Fruit fly (Drosophila melanogaster): ENCODE measurements around the gene CG34331.

Gene CG34331

DNA sequence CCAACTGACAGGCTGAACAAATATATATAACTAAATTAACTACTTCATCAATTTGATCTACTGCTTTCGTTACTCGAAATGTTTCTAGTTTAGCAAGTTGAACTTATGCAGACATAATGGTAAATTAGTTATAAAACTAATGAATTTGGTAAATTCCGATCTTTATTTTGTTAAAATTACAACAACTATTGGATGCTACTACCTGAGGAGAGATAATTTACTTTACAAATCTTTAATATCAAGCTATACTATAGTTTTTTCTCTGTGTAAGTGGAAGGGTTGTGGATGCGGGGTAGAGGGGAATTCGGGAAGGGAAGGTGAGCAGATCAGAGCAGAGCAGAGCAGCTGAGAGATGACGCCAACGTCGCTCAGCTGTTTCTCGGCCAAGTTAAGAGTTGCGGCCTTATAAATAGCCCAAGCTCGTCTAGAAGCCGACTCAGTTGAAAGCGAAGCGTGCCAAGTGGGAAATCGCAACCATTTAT is 25.5 kb downstream of the CG34331 start, which contains the start of gene aspr:
Gene aspr, plus strand, starts transcription at position 432 of the 482 bp plus-strand sequence.
- TF ChIP-seq Myc (optimal IDR thresholded peaks at IDR 0.05) (no peak), Sin3A (optimal IDR thresholded peaks at IDR 0.05) (no peak), h (optimal IDR thresholded peaks at IDR 0.05) (no peak), ttk (optimal IDR thresholded peaks at IDR 0.05) (no peak), insv (optimal IDR thresholded peaks at IDR 0.05) (no peak), psq (optimal IDR thresholded peaks at IDR 0.05) (no peak)

DNA sequence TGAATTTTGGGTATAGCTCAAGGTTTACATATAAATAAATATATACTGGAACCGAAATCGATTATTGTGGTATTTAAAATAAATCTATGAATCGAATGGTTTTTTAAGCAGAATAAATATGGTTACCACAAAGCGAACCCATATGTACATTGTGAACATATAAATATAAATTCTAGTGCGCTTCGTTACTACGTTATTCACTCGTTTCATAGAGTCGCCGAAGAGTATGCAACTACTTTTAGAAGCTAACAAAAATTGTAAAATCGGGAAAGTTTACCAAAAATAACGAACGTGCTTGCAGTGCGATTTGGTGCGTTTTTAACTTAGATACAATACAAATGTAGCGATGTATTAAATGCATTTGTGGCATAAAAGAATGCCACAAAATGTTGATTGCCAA is 33.7 kb downstream of the CG34331 start:
- no peak for TF ChIP-seq ttk (optimal IDR thresholded peaks at IDR 0.05)

DNA sequence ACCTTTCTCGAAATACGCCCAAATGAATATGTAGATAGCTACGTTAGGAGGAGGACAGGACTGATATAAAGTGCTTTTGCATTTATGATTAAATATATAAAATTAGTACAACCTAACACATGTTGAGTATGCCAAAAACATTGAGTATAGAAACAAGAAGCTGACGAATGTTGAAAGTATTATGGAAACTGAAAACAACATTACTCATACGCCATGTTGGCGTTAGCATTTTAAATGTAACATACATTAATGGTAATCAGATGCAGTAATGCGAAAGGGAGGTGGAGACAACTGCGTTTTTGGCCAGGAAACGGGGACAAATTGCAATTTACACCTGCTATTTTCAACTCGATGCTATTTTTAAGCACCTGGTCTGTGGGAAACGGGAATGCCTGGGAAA is 36.2 kb downstream of the CG34331 start:
- no peak for TF ChIP-seq Myc (optimal IDR thresholded peaks at IDR 0.05)
- no peak for TF ChIP-seq h (optimal IDR thresholded peaks at IDR 0.05)
- TF ChIP-seq Sin3A (optimal IDR thresholded peaks at IDR 0.05) = no peak

DNA sequence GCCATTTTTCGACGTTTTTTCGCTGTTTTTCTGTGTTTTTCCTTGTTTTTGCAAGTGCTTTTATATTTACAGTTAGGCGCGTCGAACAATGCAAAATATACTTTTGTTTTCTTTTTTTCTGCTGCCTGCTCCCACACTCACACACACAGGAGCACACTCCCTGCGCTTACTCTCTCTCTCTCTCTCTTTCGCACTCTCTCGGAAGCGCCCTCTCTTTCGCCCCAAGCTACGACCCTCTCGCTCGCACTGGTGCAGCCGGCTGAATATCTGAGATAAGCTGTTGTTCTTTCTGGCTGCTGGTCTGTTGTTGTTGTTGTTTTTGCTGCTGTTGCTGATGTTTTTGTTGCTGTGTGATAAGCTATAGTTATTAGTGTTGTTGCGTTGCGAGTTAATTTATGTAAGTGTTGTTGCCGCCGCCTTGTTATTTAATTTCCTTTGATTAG is 36.7 kb downstream of the CG34331 start:
- TF ChIP-seq Sin3A (optimal IDR thresholded peaks at IDR 0.05) (no peak), insv (optimal IDR thresholded peaks at IDR 0.05) (no peak), Myc (optimal IDR thresholded peaks at IDR 0.05) (no peak), ttk (optimal IDR thresholded peaks at IDR 0.05) (no peak), psq (optimal IDR thresholded peaks at IDR 0.05) (no peak), h (optimal IDR thresholded peaks at IDR 0.05) (no peak)

DNA sequence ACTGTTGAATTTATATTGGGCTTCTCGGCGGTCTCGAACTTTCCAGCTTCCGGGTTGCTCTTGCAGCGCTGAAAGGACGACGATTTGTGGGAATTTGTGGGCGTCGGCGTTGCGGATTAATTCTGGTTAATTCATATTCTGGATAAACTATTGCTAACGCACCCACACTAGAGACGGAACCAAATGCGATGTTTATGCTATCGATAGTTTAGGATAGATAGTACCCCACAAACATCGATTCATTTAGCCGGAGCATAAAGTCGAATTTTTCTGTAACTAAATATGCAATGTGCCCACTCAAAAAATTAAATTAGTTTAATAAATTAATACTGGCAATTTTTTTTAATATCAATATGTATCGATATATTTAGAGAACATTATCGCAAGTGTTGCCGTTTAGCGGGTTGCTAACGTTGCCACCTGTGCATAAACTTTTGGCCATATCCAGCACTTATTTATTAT is 37.5 kb downstream of the CG34331 start, which contains the start of gene Rab35:
Gene Rab35, minus strand, starts transcription at position 194 of the 462 bp plus-strand sequence.
- TF ChIP-seq insv (optimal IDR thresholded peaks at IDR 0.05) (no peak), h (optimal IDR thresholded peaks at IDR 0.05) (no peak), psq (optimal IDR thresholded peaks at IDR 0.05) (no peak), Sin3A (optimal IDR thresholded peaks at IDR 0.05) (no peak), ttk (optimal IDR thresholded peaks at IDR 0.05) (no peak), Myc (optimal IDR thresholded peaks at IDR 0.05) (no peak)

DNA sequence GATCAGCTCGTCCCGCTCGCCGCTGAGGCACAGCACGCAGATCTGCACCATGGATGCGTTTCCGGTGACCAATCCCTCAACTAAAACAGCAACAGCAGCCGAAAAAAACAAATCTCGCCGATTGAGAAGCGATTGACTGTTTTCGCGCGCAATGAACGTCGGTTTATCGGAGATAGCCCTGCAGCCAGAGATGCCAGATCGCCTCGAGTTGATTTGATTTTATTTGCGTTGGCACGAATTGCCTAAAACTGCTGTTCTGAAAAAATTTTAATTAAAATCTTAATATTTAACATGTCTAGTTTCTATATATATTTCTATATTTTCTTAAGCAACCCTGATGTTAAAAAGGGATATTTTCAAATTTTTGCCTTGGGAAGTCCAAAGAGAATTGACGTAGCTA is 40.3 kb downstream of the CG34331 start:
- TF ChIP-seq h (optimal IDR thresholded peaks at IDR 0.05) (no peak), ttk (optimal IDR thresholded peaks at IDR 0.05) (no peak)

DNA sequence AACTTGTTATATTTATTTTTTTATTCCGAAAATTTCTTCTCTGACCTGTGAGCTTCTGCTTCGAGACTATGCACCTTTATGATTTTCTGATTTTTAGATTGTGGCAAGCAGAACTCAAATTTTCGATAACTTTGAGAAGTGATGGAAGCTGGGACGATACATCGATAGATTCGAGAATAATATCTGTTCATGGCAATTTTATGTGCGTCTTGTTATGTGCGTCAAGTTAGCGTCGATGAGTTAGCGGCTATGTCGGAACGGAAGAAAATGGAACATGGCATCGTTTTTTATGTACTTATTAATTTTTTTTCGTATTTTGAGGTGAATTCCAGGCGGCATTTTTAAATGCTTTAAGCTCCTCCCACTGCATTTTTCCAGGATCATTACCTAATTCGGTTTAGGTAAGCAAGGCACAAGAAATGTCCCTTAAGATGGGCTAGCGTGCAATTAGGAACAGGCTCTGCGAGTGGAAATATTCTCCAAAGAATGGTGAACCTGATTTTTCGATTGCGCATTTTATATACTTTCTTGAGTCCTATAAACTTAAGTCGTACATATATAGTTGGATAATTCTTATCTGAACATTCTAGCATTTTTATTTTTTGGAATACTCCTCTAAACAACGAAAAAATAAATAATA is 43.6 kb downstream of the CG34331 start, which contains the start of gene Phf7:
Gene Phf7, minus strand, starts transcription at position 58 of the 640 bp plus-strand sequence.
- no peak for TF ChIP-seq Sin3A (optimal IDR thresholded peaks at IDR 0.05)
- no peak for TF ChIP-seq Myc (optimal IDR thresholded peaks at IDR 0.05)
- TF ChIP-seq psq (optimal IDR thresholded peaks at IDR 0.05) = no peak
- no peak for TF ChIP-seq ttk (optimal IDR thresholded peaks at IDR 0.05)
- no peak for TF ChIP-seq h (optimal IDR thresholded peaks at IDR 0.05)
- TF ChIP-seq insv (optimal IDR thresholded peaks at IDR 0.05) = no peak

DNA sequence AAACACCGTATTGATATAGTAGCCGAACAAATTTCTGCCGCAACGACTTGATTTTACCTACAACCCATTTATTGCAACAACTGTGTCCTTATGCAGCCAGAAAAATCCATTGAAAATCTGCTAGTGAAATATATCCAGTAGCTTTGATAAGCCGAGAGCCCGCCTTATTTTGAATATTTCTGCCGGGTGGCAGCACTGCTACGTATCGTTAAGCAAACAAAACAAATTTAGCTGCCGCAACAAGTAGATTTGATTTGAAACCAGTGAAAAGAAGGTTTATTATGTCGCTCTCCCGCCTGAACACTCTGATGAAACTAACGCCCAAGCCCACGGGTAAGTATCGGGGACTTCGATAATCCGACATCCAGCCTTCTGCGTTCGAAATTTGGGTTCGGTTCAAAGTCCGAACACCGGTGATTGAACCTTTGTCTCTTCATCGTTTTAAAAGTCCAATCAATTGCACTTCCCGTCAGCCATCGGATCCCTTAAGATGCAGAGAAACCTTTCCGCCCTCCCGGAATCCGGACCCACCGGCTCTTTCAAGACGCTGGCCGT is 44.3 kb downstream of the CG34331 start, which contains the start of gene CG9577:
Gene CG9577, plus strand, starts transcription at position 190 of the 555 bp plus-strand sequence.
- TF ChIP-seq insv (optimal IDR thresholded peaks at IDR 0.05) (no peak), Sin3A (optimal IDR thresholded peaks at IDR 0.05) (no peak)

DNA sequence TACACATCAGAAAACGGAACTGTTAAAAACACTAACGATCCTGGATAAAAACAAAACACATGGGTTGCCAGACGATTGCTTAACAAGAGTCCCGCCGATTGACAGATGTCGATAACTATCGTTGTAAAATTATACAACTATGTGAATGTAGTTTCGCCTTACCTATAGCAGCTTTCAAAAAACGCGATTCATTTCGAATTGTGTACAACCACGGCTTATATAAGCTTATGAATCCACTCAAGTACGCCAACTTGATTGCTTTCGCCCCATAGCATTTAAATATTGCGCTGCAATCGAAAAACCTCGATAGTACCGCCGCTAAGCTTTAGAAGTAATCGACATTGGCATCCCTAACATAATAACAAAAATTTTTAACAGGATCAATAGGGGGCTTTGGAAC is 47.6 kb downstream of the CG34331 start, which contains the start of the genes CG9581 and CG9578:
Gene CG9581, minus strand, starts transcription at position 84 of the 400 bp plus-strand sequence.
Gene CG9578, plus strand, starts transcription at position 325 of the 400 bp plus-strand sequence.
- TF ChIP-seq h (optimal IDR thresholded peaks at IDR 0.05) = no peak
- TF ChIP-seq Myc (optimal IDR thresholded peaks at IDR 0.05) = no peak
- TF ChIP-seq ttk (optimal IDR thresholded peaks at IDR 0.05) = no peak
- TF ChIP-seq psq (optimal IDR thresholded peaks at IDR 0.05) = no peak
- TF ChIP-seq insv (optimal IDR thresholded peaks at IDR 0.05) = no peak
- TF ChIP-seq Sin3A (optimal IDR thresholded peaks at IDR 0.05) = no peak

DNA sequence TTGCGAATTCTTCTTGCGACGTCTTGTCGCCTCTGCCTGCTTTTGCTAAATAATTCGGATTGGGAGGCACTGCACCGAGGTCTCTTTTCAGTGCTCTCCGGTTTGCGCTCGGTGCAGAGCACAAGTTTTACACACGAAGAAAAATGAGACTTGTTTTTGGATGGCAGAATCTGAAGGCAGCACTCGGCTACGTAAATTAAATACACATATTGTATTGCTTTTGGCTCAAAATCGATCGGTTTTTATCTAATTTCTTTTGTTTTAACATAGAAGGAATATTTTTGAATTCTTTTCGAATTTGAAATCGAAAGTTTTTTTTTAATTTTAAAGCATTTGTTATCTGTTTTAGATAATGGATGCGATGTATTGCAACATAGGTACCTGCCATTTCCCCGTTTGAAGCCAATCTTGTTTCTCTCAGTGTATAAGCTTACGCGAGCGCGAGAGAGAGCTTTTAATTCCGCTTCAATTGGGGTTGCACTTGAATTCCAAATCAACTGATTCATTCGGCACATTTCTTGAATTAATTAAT is 51.3 kb downstream of the CG34331 start, which contains the start of gene AnxB10:
Gene AnxB10, minus strand, starts transcription at position 51 of the 532 bp plus-strand sequence.
- TF ChIP-seq h (optimal IDR thresholded peaks at IDR 0.05) (no peak), ttk (optimal IDR thresholded peaks at IDR 0.05) (no peak), Sin3A (optimal IDR thresholded peaks at IDR 0.05) (no peak), Myc (optimal IDR thresholded peaks at IDR 0.05) (no peak), insv (optimal IDR thresholded peaks at IDR 0.05) (no peak), psq (optimal IDR thresholded peaks at IDR 0.05) (no peak)
